Fruit fly (Drosophila melanogaster) whole organism, wandering third instar larva: ENCODE data around the gene CG15517.

Experiments
- CG32264 ChIP-seq: fragments of 200-800 bp; sonication (Bioruptor generic); optimal IDR thresholded peaks from 2 replicates; lab custom pipeline; 2016; ENCODE audit warnings: missing biosample characterization, missing genetic modification characterization
- CG9705 ChIP-seq: fragments of 200-800 bp; sonication (Bioruptor generic); optimal IDR thresholded peaks from 2 replicates; lab custom pipeline; 2018; ENCODE audit warnings: missing biosample characterization, mild to moderate bottlenecking, missing genetic modification characterization
- CrebA ChIP-seq: fragments of 200-800 bp; sonication (Bioruptor generic); optimal IDR thresholded peaks from 2 replicates; lab custom pipeline; 2016; ENCODE audit warnings: missing biosample characterization, mild to moderate bottlenecking, missing genetic modification characterization, borderline replicate concordance
- Dfd ChIP-seq: fragments of >200 bp; optimal IDR thresholded peaks from 2 replicates; lab custom pipeline; 2017; ENCODE audit warnings: missing biosample characterization, missing genetic modification characterization
- Dif ChIP-seq: fragments of 200-275, 200-300 bp; sonication (Bioruptor generic); optimal IDR thresholded peaks from 2 replicates; lab custom pipeline; 2018; ENCODE audit warnings: missing biosample characterization, missing genetic modification characterization; ENCODE audit not compliant: partially characterized antibody
- HLH106 ChIP-seq: fragments of 200-800 bp; optimal IDR thresholded peaks from 3 replicates; lab custom pipeline; 2019; ENCODE audit warnings: missing biosample characterization, mild to moderate bottlenecking, missing genetic modification characterization, moderate library complexity
- Hnf4 ChIP-seq: fragments of 200-800 bp; sonication (Bioruptor generic); optimal IDR thresholded peaks from 2 replicates; lab custom pipeline; 2016; ENCODE audit warnings: missing biosample characterization, mild to moderate bottlenecking, missing genetic modification characterization
- Hr78 ChIP-seq: fragments of >200 bp; optimal IDR thresholded peaks from 2 replicates; lab custom pipeline; 2017; ENCODE audit warnings: missing biosample characterization, missing genetic modification characterization
- Hr83 ChIP-seq: fragments of 200-300 bp; sonication (Bioruptor generic); optimal IDR thresholded peaks from 2 replicates; lab custom pipeline; 2016; ENCODE audit warnings: missing biosample characterization, mild to moderate bottlenecking, missing genetic modification characterization, moderate library complexity; ENCODE audit not compliant: poor library complexity, severe bottlenecking
- Jra ChIP-seq: sonication (Bioruptor generic); optimal IDR thresholded peaks from 2 replicates; lab custom pipeline; 2016; ENCODE audit warnings: missing biosample characterization, missing genetic modification characterization
- Mio ChIP-seq: sonication (Bioruptor generic); optimal IDR thresholded peaks from 2 replicates; lab custom pipeline; 2016; ENCODE audit warnings: missing biosample characterization, missing genetic modification characterization
- Myc ChIP-seq: fragments of >200 bp; optimal IDR thresholded peaks from 2 replicates; lab custom pipeline; 2017
- OdsH ChIP-seq: fragments of 200-800 bp; sonication (Bioruptor generic); optimal IDR thresholded peaks from 2 replicates; lab custom pipeline; 2016; ENCODE audit warnings: missing biosample characterization, mild to moderate bottlenecking, missing genetic modification characterization
- Rel ChIP-seq, 2 experiments: fragments of 200-800 bp; sonication (Bioruptor generic) in 1 of 2; optimal IDR thresholded peaks; 2 replicates in 1 of 2; 3 replicates in 1 of 2; lab custom pipeline; 2016 to 2019; ENCODE audit warnings: mild to moderate bottlenecking in 2 of 2, missing biosample characterization in 2 of 2, missing genetic modification characterization in 2 of 2, moderate library complexity in 1 of 2
- Sp1 ChIP-seq: fragments of 200-800 bp; sonication (Bioruptor generic); optimal IDR thresholded peaks from 3 replicates; lab custom pipeline; 2019; ENCODE audit warnings: missing biosample characterization, mild to moderate bottlenecking, missing genetic modification characterization, moderate library complexity
- Vsx2 ChIP-seq: fragments of 200-300, 225-300 bp; sonication (Bioruptor generic); optimal IDR thresholded peaks from 2 replicates; lab custom pipeline; 2018; ENCODE audit warnings: missing biosample characterization, missing genetic modification characterization; ENCODE audit not compliant: partially characterized antibody
- br ChIP-seq: fragments of 200-800 bp; sonication (Bioruptor generic); optimal IDR thresholded peaks from 2 replicates; lab custom pipeline; 2016; ENCODE audit warnings: missing biosample characterization, missing genetic modification characterization
- brk ChIP-seq: fragments of 200-800 bp; sonication (Bioruptor generic); optimal IDR thresholded peaks from 2 replicates; lab custom pipeline; 2016; ENCODE audit warnings: missing biosample characterization, mild to moderate bottlenecking, missing genetic modification characterization
- dl ChIP-seq, 2 experiments: fragments of 175-275, 200-275 bp in 1 of 2; fragments of 200-275 bp in 1 of 2; sonication (Bioruptor generic); optimal IDR thresholded peaks; lab custom pipeline; 2018; ENCODE audit warnings: mild to moderate bottlenecking in 2 of 2, missing biosample characterization in 2 of 2, missing genetic modification characterization in 2 of 2, moderate library complexity in 2 of 2; ENCODE audit not compliant: partially characterized antibody in 2 of 2, insufficient read depth in 1 of 2
- dmrt93B ChIP-seq: fragments of 200-800 bp; sonication (Bioruptor generic); optimal IDR thresholded peaks from 2 replicates; lab custom pipeline; 2018; ENCODE audit warnings: missing biosample characterization, mild to moderate bottlenecking, missing genetic modification characterization
- dsf ChIP-seq: sonication (Bioruptor generic); optimal IDR thresholded peaks from 2 replicates; lab custom pipeline; 2016; ENCODE audit warnings: missing biosample characterization, missing genetic modification characterization, borderline replicate concordance
- ey ChIP-seq: fragments of 200-800 bp; sonication (Bioruptor generic); optimal IDR thresholded peaks from 2 replicates; lab custom pipeline; 2016; ENCODE audit warnings: missing biosample characterization, missing genetic modification characterization
- foxo ChIP-seq, 2 experiments: fragments of 200-800 bp; sonication (Bioruptor generic); optimal IDR thresholded peaks; 2 replicates in 1 of 2; 3 replicates in 1 of 2; lab custom pipeline; 2016 to 2017; ENCODE audit warnings: missing biosample characterization in 2 of 2, missing genetic modification characterization in 2 of 2
- fru ChIP-seq: fragments of 200-800 bp; sonication (Bioruptor generic); optimal IDR thresholded peaks from 3 replicates; lab custom pipeline; 2016; ENCODE audit warnings: missing biosample characterization, mild to moderate bottlenecking, missing genetic modification characterization
- h ChIP-seq: fragments of 200-800 bp; sonication (Bioruptor generic); optimal IDR thresholded peaks from 3 replicates; lab custom pipeline; 2016; ENCODE audit warnings: missing biosample characterization, mild to moderate bottlenecking, missing genetic modification characterization
- jim ChIP-seq: fragments of 175-275, 200-325 bp; sonication (Bioruptor generic); optimal IDR thresholded peaks from 2 replicates; lab custom pipeline; 2016; ENCODE audit warnings: missing biosample characterization, mild to moderate bottlenecking, missing genetic modification characterization
- lola ChIP-seq: fragments of >200 bp; optimal IDR thresholded peaks from 2 replicates; lab custom pipeline; 2017; ENCODE audit warnings: missing biosample characterization, missing genetic modification characterization
- pan ChIP-seq: fragments of >200 bp; optimal IDR thresholded peaks from 2 replicates; lab custom pipeline; 2017
- psq ChIP-seq: fragments of 200-800 bp; sonication (Bioruptor generic); optimal IDR thresholded peaks from 3 replicates; lab custom pipeline; 2017; ENCODE audit warnings: missing biosample characterization, mild to moderate bottlenecking, missing genetic modification characterization, moderate library complexity
- rgr ChIP-seq: fragments of 200-800 bp; sonication (Bioruptor generic); optimal IDR thresholded peaks from 3 replicates; lab custom pipeline; 2016; ENCODE audit warnings: missing biosample characterization, mild to moderate bottlenecking, missing genetic modification characterization
- sage ChIP-seq: fragments of 200-800 bp; sonication (Bioruptor generic); optimal IDR thresholded peaks from 2 replicates; lab custom pipeline; 2016; ENCODE audit warnings: missing biosample characterization, mild to moderate bottlenecking, missing genetic modification characterization
- sv ChIP-seq: fragments of 200-800 bp; sonication (Bioruptor generic); optimal IDR thresholded peaks from 3 replicates; lab custom pipeline; 2016; ENCODE audit warnings: missing biosample characterization, missing genetic modification characterization
- tai ChIP-seq: sonication (Bioruptor generic); optimal IDR thresholded peaks from 2 replicates; lab custom pipeline; 2016; ENCODE audit warnings: missing biosample characterization, missing genetic modification characterization
- usp ChIP-seq: fragments of >200 bp; optimal IDR thresholded peaks from 2 replicates; lab custom pipeline; 2017; ENCODE audit warnings: missing biosample characterization, missing genetic modification characterization
- woc ChIP-seq: sonication (Bioruptor generic); optimal IDR thresholded peaks from 2 replicates; lab custom pipeline; 2016; ENCODE audit warnings: missing biosample characterization, mild to moderate bottlenecking, missing genetic modification characterization

CG15517 gene

dm6 chr3R:29876232-29876631 lies 27.4 kb downstream of the CG15517 start:
- TF ChIP-seq Dif (GFP tag; lab: Kevin White, UChicago) (peak; percentile 84), dl (GFP tag; optimal IDR thresholded peaks at IDR 0.05; lab: Kevin White, UChicago; ENCODE audit: insufficient read depth in 1 of 2, partially characterized antibody in 2 of 2) (peak; percentile 60 to 78), brk (GFP tag; lab: Kevin White, UChicago) (no peak), Sp1 (GFP tag; lab: Kevin White, UChicago) (no peak), usp (GFP tag; lab: Kevin White, UChicago) (no peak)

DNA sequence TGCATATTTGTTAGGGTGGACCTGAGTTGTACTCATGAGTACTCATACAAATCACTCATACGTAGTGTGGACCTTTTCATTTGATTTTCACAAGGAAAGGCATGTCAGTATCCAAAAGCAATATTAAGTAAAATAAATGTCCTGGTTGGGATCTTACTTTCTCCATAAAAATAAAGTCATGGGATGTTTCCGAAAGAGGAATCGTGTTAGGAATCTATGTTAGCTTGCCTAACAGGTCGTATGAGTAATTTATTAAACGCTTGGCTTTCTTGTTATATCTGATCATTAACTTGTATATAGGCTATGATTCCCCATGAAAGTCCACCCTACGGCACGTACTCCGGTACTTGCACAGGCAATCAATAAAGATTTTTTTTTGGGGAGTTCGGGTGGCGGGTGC lies 27.8 kb downstream of the CG15517 start:
- TF ChIP-seq br (GFP tag; lab: Kevin White, UChicago), result peak; percentile 54
- TF ChIP-seq CrebA (GFP tag; lab: Kevin White, UChicago), result no peak
- TF ChIP-seq Myc (lab: Kevin White, UChicago), result no peak
- no peak for TF ChIP-seq Hr78 (GFP tag; lab: Kevin White, UChicago)
- TF ChIP-seq ey (GFP tag; lab: Kevin White, UChicago), result peak; percentile 53
- TF ChIP-seq Sp1 (GFP tag; lab: Kevin White, UChicago), result peak; percentile 42
- no peak for TF ChIP-seq Mio
- TF ChIP-seq psq (GFP tag; lab: Kevin White, UChicago), result no peak
- no peak for TF ChIP-seq sage (GFP tag; lab: Kevin White, UChicago)
- no peak for TF ChIP-seq Vsx2 (GFP tag; lab: Kevin White, UChicago)
- TF ChIP-seq OdsH (GFP tag; lab: Kevin White, UChicago), result peak; percentile 12
- TF ChIP-seq lola, result no peak
- TF ChIP-seq Hnf4 (GFP tag; lab: Kevin White, UChicago), result peak; percentile 39
- no peak for TF ChIP-seq dmrt93B (GFP tag; lab: Kevin White, UChicago)
- TF ChIP-seq tai, result no peak
- TF ChIP-seq usp (GFP tag; lab: Kevin White, UChicago), result no peak
- TF ChIP-seq pan (lab: Kevin White, UChicago), result no peak
- peak; percentile 42 for TF ChIP-seq HLH106 (tag; lab: Kevin White, UChicago)
- peak; percentile 38 for TF ChIP-seq rgr (GFP tag; lab: Kevin White, UChicago)
- no peak for TF ChIP-seq Dfd (GFP tag; lab: Kevin White, UChicago)
- TF ChIP-seq sv, result no peak
- no peak for TF ChIP-seq dl (GFP tag; optimal IDR thresholded peaks at IDR 0.05; lab: Kevin White, UChicago; ENCODE audit: insufficient read depth in 1 of 2, partially characterized antibody in 2 of 2)
- peak; percentile 44 for TF ChIP-seq h
- no peak for TF ChIP-seq woc (GFP tag; lab: Kevin White, UChicago)
- peak; percentile 57 for TF ChIP-seq fru (GFP tag; lab: Kevin White, UChicago)
- TF ChIP-seq CG32264 (GFP tag; lab: Kevin White, UChicago), result no peak
- TF ChIP-seq jim (GFP tag; lab: Kevin White, UChicago), result no peak
- TF ChIP-seq foxo (GFP tag; optimal IDR thresholded peaks at IDR 0.05; lab: Kevin White, UChicago), result peak in 1 of 2 experiments; percentile 65
- TF ChIP-seq Jra (GFP tag; lab: Kevin White, UChicago), result no peak

- TF ChIP-seq Jra (GFP tag; lab: Kevin White, UChicago) (no peak), OdsH (GFP tag; lab: Kevin White, UChicago) (no peak), dl (GFP tag; optimal IDR thresholded peaks at IDR 0.05; lab: Kevin White, UChicago; ENCODE audit: insufficient read depth in 1 of 2, partially characterized antibody in 2 of 2) (no peak), woc (GFP tag; lab: Kevin White, UChicago) (no peak), Rel (GFP tag; optimal IDR thresholded peaks at IDR 0.05; lab: Kevin White, UChicago) (no peak), Rel (tag; optimal IDR thresholded peaks at IDR 0.05; lab: Kevin White, UChicago) (no peak), ey (GFP tag; lab: Kevin White, UChicago) (no peak), usp (GFP tag; lab: Kevin White, UChicago) (no peak), Hr83 (no peak)
These were observed 34.3 kb downstream of the CG15517 start, which contains the start of gene CG34133 for dm6 chr3R:29869350-29869688. Gene CG34133, plus strand, starts transcription at chr3R:29869365.

- TF ChIP-seq rgr (GFP tag; lab: Kevin White, UChicago) (no peak), CG32264 (GFP tag; lab: Kevin White, UChicago) (no peak), OdsH (GFP tag; lab: Kevin White, UChicago) (peak; percentile 45), Rel (GFP tag; optimal IDR thresholded peaks at IDR 0.05; lab: Kevin White, UChicago) (no peak), Rel (tag; optimal IDR thresholded peaks at IDR 0.05; lab: Kevin White, UChicago) (peak; percentile 74), dl (GFP tag; optimal IDR thresholded peaks at IDR 0.05; lab: Kevin White, UChicago; ENCODE audit: insufficient read depth in 1 of 2, partially characterized antibody in 2 of 2) (no peak), fru (GFP tag; lab: Kevin White, UChicago) (peak; percentile 34), Dif (GFP tag; lab: Kevin White, UChicago) (peak; percentile 6), psq (GFP tag; lab: Kevin White, UChicago) (peak; percentile 32), brk (GFP tag; lab: Kevin White, UChicago) (peak; percentile 86), tai (no peak), Dfd (GFP tag; lab: Kevin White, UChicago) (no peak), Mio (no peak), br (GFP tag; lab: Kevin White, UChicago) (no peak), CG9705 (GFP tag; lab: Kevin White, UChicago) (peak; percentile 26), Sp1 (GFP tag; lab: Kevin White, UChicago) (peak; percentile 25), Hr78 (GFP tag; lab: Kevin White, UChicago) (no peak), CrebA (GFP tag; lab: Kevin White, UChicago) (no peak), Hnf4 (GFP tag; lab: Kevin White, UChicago) (peak; percentile 51), dsf (GFP tag; lab: Kevin White, UChicago) (peak; percentile 67), Hr83 (peak; percentile 58), usp (GFP tag; lab: Kevin White, UChicago) (no peak), foxo (GFP tag; optimal IDR thresholded peaks at IDR 0.05; lab: Kevin White, UChicago) (peak in 1 of 2 experiments; percentile 58), Jra (GFP tag; lab: Kevin White, UChicago) (peak; percentile 89), lola (no peak), sv (peak; percentile 27), HLH106 (tag; lab: Kevin White, UChicago) (peak; percentile 41), Myc (lab: Kevin White, UChicago) (no peak), sage (GFP tag; lab: Kevin White, UChicago) (peak; percentile 62), dmrt93B (GFP tag; lab: Kevin White, UChicago) (no peak)
These were observed 34.8 kb downstream of the CG15517 start, which contains the start of gene Zip99C for dm6 chr3R:29868676-29869349. Gene Zip99C, minus strand, starts transcription at chr3R:29868895.
